Worm (Caenorhabditis elegans) whole organism, midembryonic: ENCODE data around the gene pcn-1.

Experiments
- T22C8.4 ChIP-seq: fragments of 200-800 bp; sonication (Bioruptor generic); IDR thresholded peaks from 2 replicates; pipeline ENCODE4 v1.3.6; 2022; ENCODE audit warnings: missing genetic modification characterization, missing compliant biosample characterization
- cog-1 ChIP-seq: sonication (generic microtip); optimal IDR thresholded peaks from 2 replicates; lab custom pipeline; 2016; ENCODE audit warnings: missing genetic modification characterization, missing compliant biosample characterization
- flt-1 ChIP-seq: fragments of 200-800 bp; sonication (Bioruptor generic); IDR thresholded peaks from 2 replicates; pipeline ENCODE4 v1.3.6; 2022; ENCODE audit warnings: missing genetic modification characterization, missing compliant biosample characterization
- klf-2 ChIP-seq: fragments of 200-800 bp; sonication (Bioruptor generic); conservative IDR thresholded peaks from 2 replicates; pipeline ENCODE4 v1.3.6; 2022; ENCODE audit warnings: missing genetic modification reagents, missing genetic modification characterization, missing compliant biosample characterization
- med-1 ChIP-seq: sonication (generic microtip); optimal IDR thresholded peaks from 2 replicates; lab custom pipeline; 2017; ENCODE audit warnings: missing genetic modification characterization, mild to moderate bottlenecking, missing compliant biosample characterization, antibody characterized with exemption, missing genetic modification reagents; ENCODE audit not compliant: insufficient read depth
- ref-1 ChIP-seq: fragments of 200-800 bp; sonication (Bioruptor generic); conservative IDR thresholded peaks from 2 replicates; pipeline ENCODE4 v1.3.6; 2022; ENCODE audit warnings: missing genetic modification reagents, missing genetic modification characterization, missing compliant biosample characterization
- tab-1 ChIP-seq: fragments of 200-800 bp; sonication (Bioruptor generic); IDR thresholded peaks from 2 replicates; pipeline ENCODE4 v1.3.6; 2022; ENCODE audit warnings: missing genetic modification characterization, missing compliant biosample characterization
- ztf-23 ChIP-seq: fragments of 200-800 bp; sonication (Bioruptor generic); IDR thresholded peaks from 2 replicates; pipeline ENCODE4 v1.3.6; 2022; ENCODE audit warnings: missing genetic modification reagents, missing genetic modification characterization, missing compliant biosample characterization
- ztf-29 ChIP-seq: fragments of 200-800 bp; sonication (Bioruptor generic); IDR thresholded peaks from 2 replicates; pipeline ENCODE4 v1.3.6; 2022; ENCODE audit warnings: missing genetic modification reagents, missing genetic modification characterization, missing compliant biosample characterization

Gene pcn-1

DNA sequence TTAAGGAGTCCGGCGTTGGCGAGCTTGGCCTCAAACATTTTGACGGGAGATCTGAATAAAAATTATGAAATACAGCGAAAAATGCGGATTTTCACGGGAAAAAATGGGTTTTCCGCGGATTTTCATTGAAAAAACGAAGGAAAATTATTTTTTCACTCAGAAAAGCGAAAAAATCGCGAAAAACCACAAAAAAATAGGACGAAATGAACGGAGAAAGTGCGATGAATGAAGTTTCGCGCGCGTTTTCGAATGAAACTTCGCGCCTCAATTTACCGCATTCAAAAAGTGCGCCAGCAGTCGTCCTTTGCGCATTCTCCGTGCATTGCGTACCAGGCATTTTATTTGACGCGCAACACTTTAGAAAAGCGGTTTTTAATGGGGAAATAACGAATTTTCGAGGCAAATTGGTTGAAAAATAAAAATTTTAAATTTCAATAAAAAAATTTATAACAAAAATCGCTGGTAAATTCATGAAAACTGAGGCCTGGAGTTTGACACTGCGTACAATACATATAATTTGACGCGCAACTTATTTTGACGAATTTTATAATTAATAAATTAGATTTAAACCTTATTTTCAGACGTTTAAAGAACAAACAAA lies at the start of gene pcn-1:
Gene pcn-1, minus strand, starts transcription at position 51 of the 601 bp plus-strand sequence.
- TF ChIP-seq ztf-23: 0 out of 2 replicates have a peak, but pooled peaks have one; percentile 31
- TF ChIP-seq T22C8.4 (GFP tag; lab: Robert Waterston, UW): no peak
- no peak for TF ChIP-seq ztf-29 (GFP tag; lab: Robert Waterston, UW)
- no peak for TF ChIP-seq tab-1 (GFP tag; lab: Robert Waterston, UW)
- no peak for TF ChIP-seq klf-2 (GFP tag; lab: Robert Waterston, UW)
- TF ChIP-seq cog-1: peak; percentile 52
- no peak for TF ChIP-seq ref-1 (GFP tag; lab: Robert Waterston, UW)
- no peak for TF ChIP-seq med-1 (GFP tag; lab: Kevin White, UChicago)
- peak; percentile 72; the same call in 1 of the 2 replicates for TF ChIP-seq flt-1 (GFP tag; lab: Robert Waterston, UW)

DNA sequence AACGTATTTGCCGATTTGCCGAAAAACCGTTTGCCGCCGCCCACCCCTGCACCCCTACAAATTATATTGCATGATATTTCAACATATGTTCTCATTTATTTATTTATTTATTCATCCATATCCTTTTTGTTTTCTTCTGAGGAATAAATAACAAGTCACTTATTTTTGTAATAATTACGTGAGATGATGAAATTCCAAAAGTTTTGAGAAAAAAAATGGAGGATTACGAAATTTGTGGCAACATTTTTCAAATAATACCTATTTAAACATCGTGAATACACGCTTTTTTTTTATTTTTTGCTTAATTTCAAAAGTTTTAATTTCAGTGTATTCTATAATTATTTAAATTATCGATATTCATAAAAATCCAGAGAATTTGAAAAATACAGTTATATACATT lies 47.7 kb upstream of the pcn-1 start:
- TF ChIP-seq tab-1 (GFP tag; lab: Robert Waterston, UW) (no peak), ref-1 (GFP tag; lab: Robert Waterston, UW) (no peak), cog-1 (no peak), ztf-23 (no peak), ztf-29 (GFP tag; lab: Robert Waterston, UW) (no peak), med-1 (GFP tag; lab: Kevin White, UChicago) (no peak), flt-1 (GFP tag; lab: Robert Waterston, UW) (no peak), T22C8.4 (GFP tag; lab: Robert Waterston, UW) (no peak), klf-2 (GFP tag; lab: Robert Waterston, UW) (no peak)

DNA sequence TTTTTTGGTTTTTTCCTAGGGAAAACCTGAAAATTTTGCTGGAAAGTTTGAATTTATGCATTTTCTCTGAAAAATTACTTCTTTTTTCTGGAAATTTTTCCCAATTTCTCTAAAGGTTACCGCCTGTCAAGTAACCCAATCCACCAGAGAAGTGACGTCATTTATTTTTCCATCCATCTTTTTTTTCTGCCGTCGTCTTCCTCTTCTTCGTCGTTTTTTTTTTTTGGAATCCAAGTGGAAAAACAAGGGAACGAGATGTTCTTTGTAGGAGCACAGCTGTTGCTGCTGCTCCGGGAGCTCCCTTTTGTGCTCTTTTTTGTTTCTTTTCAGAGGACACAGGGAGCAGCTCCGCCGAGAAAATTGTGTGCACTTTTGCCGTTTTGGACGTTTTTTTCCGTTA lies 45.1 kb upstream of the pcn-1 start:
- no peak for TF ChIP-seq ref-1 (GFP tag; lab: Robert Waterston, UW)
- TF ChIP-seq ztf-29 (GFP tag; lab: Robert Waterston, UW): no peak
- TF ChIP-seq med-1 (GFP tag; lab: Kevin White, UChicago): no peak
- TF ChIP-seq flt-1 (GFP tag; lab: Robert Waterston, UW): no peak
- no peak for TF ChIP-seq klf-2 (GFP tag; lab: Robert Waterston, UW)
- no peak for TF ChIP-seq T22C8.4 (GFP tag; lab: Robert Waterston, UW)
- TF ChIP-seq tab-1 (GFP tag; lab: Robert Waterston, UW): no peak
- no peak for TF ChIP-seq ztf-23
- TF ChIP-seq cog-1: no peak

DNA sequence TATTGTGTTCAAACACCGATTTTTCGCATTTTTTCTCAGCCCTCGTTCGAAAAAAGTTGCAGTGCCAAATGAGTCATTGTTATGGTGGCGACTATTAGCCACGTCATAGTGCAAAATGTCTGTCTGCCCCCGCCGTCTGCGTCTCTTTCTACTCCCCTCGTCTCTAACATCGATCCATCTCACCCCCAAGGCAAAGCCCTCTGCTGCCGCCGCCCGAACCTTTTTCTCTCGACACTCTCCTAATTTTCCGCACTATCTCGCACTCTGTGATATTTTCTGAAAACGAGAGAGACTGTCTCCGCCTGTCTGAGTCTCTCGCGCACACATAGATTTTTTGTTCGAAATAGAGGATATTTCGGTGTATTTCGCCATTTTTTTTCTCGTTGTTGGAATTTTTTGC lies 43.8 kb upstream of the pcn-1 start:
- TF ChIP-seq T22C8.4 (GFP tag; lab: Robert Waterston, UW) (peak; percentile 73; the same call in 1 of the 2 replicates), klf-2 (GFP tag; lab: Robert Waterston, UW) (no peak), tab-1 (GFP tag; lab: Robert Waterston, UW) (no peak), ref-1 (GFP tag; lab: Robert Waterston, UW) (no peak), ztf-29 (GFP tag; lab: Robert Waterston, UW) (peak; percentile 85), med-1 (GFP tag; lab: Kevin White, UChicago) (no peak), ztf-23 (no peak), flt-1 (GFP tag; lab: Robert Waterston, UW) (no peak)

DNA sequence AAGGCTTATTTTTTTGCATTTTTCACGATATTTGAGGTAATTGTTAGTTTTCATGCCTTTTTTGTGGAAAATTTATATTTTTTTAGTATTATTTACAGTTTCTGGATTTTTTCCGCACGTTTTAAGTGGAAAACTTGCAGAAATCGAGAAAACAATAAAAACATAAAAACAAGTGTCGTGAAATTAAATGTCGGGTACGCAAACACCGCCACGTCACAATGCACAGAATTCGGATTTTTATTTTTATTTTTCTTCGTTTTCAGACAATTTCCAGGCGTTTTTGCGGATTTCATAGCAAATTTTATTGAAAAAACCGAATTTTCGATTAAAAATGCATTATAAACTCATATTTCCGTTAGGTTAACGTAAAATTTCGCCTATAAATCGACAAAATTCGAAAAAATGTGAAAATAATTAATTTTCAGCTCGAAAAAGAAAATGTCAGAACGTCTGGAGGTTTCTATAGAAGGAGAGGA lies 36.6 kb upstream of the pcn-1 start, which contains the start of gene C35B1.2:
Gene C35B1.2, plus strand, starts transcription at position 426 of the 476 bp plus-strand sequence.
- TF ChIP-seq cog-1 (no peak), klf-2 (GFP tag; lab: Robert Waterston, UW) (no peak), flt-1 (GFP tag; lab: Robert Waterston, UW) (no peak), ztf-29 (GFP tag; lab: Robert Waterston, UW) (no peak), ref-1 (GFP tag; lab: Robert Waterston, UW) (no peak)

DNA sequence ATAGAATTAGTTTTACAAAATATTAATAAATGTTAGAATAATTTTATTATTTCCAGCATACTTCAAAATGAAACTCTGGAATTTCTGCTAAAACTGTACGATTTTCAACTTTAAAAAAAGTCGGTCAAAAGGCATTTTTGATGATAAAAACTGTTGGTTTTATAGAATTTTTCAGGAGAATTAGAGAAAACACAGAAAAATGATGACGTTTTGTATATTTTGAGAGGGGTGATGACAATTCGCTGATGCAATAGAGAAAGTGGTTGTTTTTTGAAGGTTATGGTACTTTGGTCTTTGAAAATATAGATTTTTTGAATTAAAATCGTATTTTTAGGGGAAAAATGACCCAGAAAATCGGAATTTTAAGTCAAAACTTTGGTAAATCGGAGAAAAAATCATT lies 35.8 kb upstream of the pcn-1 start:
- no peak for TF ChIP-seq T22C8.4 (GFP tag; lab: Robert Waterston, UW)
- TF ChIP-seq ref-1 (GFP tag; lab: Robert Waterston, UW): no peak
- no peak for TF ChIP-seq ztf-29 (GFP tag; lab: Robert Waterston, UW)
- no peak for TF ChIP-seq flt-1 (GFP tag; lab: Robert Waterston, UW)
- no peak for TF ChIP-seq med-1 (GFP tag; lab: Kevin White, UChicago)
- TF ChIP-seq klf-2 (GFP tag; lab: Robert Waterston, UW): no peak
- TF ChIP-seq tab-1 (GFP tag; lab: Robert Waterston, UW): no peak
- no peak for TF ChIP-seq cog-1

DNA sequence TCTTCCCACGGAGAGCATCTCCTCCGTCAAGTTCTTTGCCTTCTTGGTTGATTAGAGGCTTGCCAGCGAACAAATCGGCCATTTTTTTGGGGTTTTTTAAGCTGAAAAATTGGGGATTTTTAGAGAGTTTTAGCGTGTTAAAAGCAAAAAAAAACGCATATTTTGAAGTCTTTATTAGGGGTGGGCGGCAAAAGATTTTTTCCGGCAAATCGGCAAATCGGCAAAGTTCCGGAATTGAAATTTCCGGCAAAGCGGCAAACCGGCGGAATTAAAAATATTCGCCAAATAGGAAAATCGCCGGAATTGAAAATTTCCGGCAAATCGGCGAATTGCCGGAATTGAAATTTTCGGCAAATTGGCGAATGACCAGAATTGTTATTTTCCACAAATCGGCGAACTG lies 34.9 kb upstream of the pcn-1 start, which contains the start of gene C35B1.5:
Gene C35B1.5, minus strand, starts transcription at position 101 of the 400 bp plus-strand sequence.
- TF ChIP-seq med-1 (GFP tag; lab: Kevin White, UChicago) (no peak), ztf-29 (GFP tag; lab: Robert Waterston, UW) (no peak), T22C8.4 (GFP tag; lab: Robert Waterston, UW) (no peak), cog-1 (no peak)

DNA sequence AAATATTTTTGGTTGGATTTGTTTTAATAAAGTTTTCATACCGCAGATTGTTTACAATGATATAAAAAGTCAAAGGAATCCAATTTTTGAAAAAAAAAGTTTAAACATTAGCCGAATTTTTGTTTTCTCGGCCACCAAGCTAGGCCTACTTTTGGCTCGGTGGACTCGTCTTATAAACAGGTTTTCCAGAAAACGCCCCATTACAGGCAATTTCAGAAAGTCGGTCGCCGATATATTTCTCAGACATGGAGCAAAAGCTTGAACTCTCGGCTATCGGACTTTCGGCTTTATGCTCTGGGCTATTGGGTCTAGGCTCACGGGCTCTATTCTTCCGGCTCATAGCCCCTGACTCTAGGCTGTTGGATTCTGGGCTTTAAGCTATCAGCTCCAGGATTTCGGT lies 33.8 kb upstream of the pcn-1 start:
- TF ChIP-seq klf-2 (GFP tag; lab: Robert Waterston, UW) (no peak), med-1 (GFP tag; lab: Kevin White, UChicago) (no peak), tab-1 (GFP tag; lab: Robert Waterston, UW) (no peak), ref-1 (GFP tag; lab: Robert Waterston, UW) (no peak), ztf-29 (GFP tag; lab: Robert Waterston, UW) (no peak), flt-1 (GFP tag; lab: Robert Waterston, UW) (no peak), ztf-23 (no peak), T22C8.4 (GFP tag; lab: Robert Waterston, UW) (no peak), cog-1 (no peak)

DNA sequence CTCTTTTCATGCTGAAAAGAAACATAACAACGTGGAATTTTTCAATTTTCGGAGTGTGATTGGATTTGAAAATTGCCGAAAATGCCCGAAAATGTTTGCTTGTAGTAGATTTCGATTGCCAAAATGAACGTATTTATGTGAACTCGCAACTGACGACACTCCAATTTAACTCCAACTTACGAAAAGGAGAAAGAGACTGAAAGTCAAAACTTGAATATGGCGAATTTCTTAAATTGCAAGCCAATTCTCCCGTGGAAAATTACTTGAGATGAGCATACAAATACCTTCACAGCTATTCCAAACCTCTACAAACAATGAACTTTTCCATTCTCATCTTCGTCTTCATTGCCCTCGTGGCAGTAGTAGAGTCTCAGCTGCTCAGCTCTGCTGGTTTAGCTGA lies 33.4 kb upstream of the pcn-1 start:
- no peak for TF ChIP-seq tab-1 (GFP tag; lab: Robert Waterston, UW)
- no peak for TF ChIP-seq flt-1 (GFP tag; lab: Robert Waterston, UW)
- no peak for TF ChIP-seq cog-1
